Fruit fly (Drosophila melanogaster): Measurements from ENCODE around the gene r.

DNA sequence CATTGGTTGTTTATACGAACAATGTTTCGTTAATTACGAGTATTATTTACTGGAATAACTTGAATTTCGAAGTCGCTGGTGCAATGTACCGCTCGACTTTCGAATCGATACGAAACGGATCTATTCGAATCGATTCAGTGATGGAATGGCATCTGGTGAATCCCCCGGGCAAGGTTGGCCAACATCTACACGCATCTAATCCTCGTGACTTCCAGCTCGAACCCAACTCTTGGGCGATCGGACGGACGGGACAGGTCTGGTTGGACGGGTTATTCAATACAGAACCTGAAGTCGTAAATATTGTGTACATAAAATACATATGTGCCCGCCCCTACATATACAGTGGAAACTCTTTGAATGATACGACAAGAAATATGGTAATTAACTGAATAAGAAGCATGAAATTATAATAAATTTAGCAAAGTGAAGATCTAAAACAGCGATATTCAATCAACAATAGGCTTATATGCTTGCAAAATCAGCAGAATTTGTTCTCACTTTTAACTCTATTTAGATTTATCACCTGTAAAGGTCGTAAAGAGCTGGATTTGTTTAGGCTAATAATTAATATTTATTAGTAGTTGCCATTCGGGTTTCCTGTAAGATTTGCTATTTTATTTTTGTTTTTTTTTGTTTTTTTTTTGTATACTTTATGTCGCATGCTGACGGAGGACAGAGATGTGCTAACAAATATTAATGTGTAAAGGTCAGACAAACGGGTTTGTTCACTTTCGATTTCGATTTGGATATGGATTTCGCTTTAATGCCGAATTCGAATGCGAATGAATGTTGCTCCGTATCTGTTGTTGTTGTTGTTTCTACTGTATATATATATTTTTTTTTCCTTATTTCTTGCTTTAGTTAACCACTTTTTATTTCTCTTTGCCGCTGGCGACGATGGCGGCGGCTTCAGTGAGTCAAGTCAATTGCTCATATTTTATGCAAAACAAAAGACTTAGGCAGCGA is 38.1 kb upstream of the r start:
- TF ChIP-seq CG8478 (optimal IDR thresholded peaks at IDR 0.05) (no peak), CTCF (optimal IDR thresholded peaks at IDR 0.05) (no peak)
